Worm (Caenorhabditis elegans): ENCODE results near the gene K09F6.10.

- no peak for TF ChIP-seq flt-1 (GFP tag; IDR thresholded peaks at IDR 0.05)
- no peak for TF ChIP-seq tab-1 (GFP tag; IDR thresholded peaks at IDR 0.05)
- TF ChIP-seq med-1 (GFP tag; optimal IDR thresholded peaks at IDR 0.05; ENCODE audit: insufficient read depth) = no peak
Observed at ce11 chrII:2251617-2252016, 37.1 kb downstream of the K09F6.10 start.
